Worm (Caenorhabditis elegans): Measurements from ENCODE around the gene C18B10.6.

C18B10.6 gene

DNA sequence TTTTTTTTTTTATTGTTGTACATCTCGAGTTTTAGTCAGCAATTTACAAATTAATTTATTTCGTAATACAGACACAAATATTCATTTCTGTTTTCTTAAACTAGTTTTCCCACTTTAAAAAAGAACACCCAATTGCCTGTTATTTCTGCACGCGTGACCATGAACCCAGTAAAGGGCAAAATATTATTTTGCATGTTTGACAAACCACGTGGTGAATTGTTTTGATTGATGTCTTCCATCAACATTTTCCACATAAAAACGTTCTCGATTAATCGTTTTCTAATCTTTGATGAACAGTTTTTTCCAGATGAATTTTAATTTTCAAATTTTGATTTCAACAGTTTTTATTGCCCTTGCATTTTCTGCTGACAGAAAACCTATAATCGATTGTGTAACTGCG lies 44.8 kb upstream of the C18B10.6 start, which contains the start of gene C54F6.18:
Gene C54F6.18, plus strand, starts transcription at position 301 of the 400 bp plus-strand sequence.
- TF ChIP-seq lim-6 (tag; optimal IDR thresholded peaks at IDR 0.05) (no peak), Y22D7AL.16 (tag; optimal IDR thresholded peaks at IDR 0.05) (no peak), nfya-1 (tag; optimal IDR thresholded peaks at IDR 0.05) (no peak), rnt-1 (tag; optimal IDR thresholded peaks at IDR 0.05) (no peak), pag-3 (tag; optimal IDR thresholded peaks at IDR 0.05; ENCODE audit: borderline replicate concordance) (no peak)

DNA sequence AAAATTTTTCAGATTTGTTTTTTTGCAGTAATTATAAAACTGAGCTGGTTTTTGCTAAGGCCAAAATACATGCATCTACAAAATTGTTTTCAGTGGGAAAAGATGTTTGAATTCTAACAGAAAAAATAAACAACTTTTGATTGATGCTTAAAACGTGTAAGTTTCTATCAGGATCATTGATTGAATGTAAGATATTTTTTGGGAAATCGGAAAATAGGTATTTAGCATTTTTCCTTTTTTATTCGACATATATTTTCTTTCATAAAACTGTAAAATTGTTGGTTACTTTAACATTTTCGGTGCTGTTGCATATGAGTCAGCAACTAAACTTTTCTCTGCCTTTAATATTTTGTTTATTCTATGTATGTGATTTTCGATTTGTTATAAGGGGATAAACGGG lies 43.6 kb upstream of the C18B10.6 start, which contains the start of gene C54F6.20:
Gene C54F6.20, plus strand, starts transcription at position 301 of the 400 bp plus-strand sequence.
- TF ChIP-seq unc-3 (GFP tag; conservative IDR thresholded peaks at IDR 0.05) (no peak), unc-3 (tag; optimal IDR thresholded peaks at IDR 0.05) (no peak), pqm-1 (tag; optimal IDR thresholded peaks at IDR 0.05) (no peak), ama-1 (optimal IDR thresholded peaks at IDR 0.05) (no peak), ttx-3 (tag; optimal IDR thresholded peaks at IDR 0.05) (no peak), hlh-6 (tag; optimal IDR thresholded peaks at IDR 0.05) (no peak), mec-3 (tag; optimal IDR thresholded peaks at IDR 0.05; ENCODE audit: borderline replicate concordance) (no peak), hlh-30 (tag; optimal IDR thresholded peaks at IDR 0.05; ENCODE audit: insufficient read depth) (no peak), hlh-13 (GFP tag; optimal IDR thresholded peaks at IDR 0.05) (no peak), ets-4 (tag; optimal IDR thresholded peaks at IDR 0.05) (no peak), tbx-7 (tag; optimal IDR thresholded peaks at IDR 0.05) (no peak), ceh-6 (GFP tag; optimal IDR thresholded peaks at IDR 0.05) (no peak), pag-3 (tag; optimal IDR thresholded peaks at IDR 0.05; ENCODE audit: borderline replicate concordance) (no peak), pha-4 (tag; optimal IDR thresholded peaks at IDR 0.05) (no peak), sox-4 (tag; optimal IDR thresholded peaks at IDR 0.05) (no peak), pha-2 (tag; optimal IDR thresholded peaks at IDR 0.05) (no peak), odd-2 (tag; optimal IDR thresholded peaks at IDR 0.05) (no peak), K02D7.2 (tag; optimal IDR thresholded peaks at IDR 0.05) (no peak), sox-2 (GFP tag; IDR thresholded peaks at IDR 0.05) (no peak)

DNA sequence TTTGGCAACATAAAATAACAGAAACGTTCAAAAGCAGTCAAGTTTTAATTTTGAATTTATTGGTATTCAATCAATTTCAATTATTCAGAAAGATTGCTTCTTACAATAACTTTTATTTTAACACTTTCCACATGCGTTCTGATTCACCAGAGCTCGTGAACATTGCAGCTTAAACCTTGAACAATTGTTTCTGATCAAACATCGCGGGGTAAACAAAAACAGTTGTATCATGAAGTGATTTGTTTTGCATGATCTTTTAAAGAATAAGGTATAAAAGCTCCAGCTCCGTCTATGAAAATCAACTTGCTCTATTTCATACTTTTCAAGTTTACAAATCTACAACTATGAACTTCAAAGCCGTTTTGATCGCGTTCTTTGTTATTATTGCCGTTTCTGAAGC lies 42.5 kb upstream of the C18B10.6 start, which contains the start of gene C54F6.6:
Gene C54F6.6, plus strand, starts transcription at position 301 of the 400 bp plus-strand sequence.
- TF ChIP-seq sox-4 (tag; optimal IDR thresholded peaks at IDR 0.05), result no peak
- TF ChIP-seq fax-1 (tag; optimal IDR thresholded peaks at IDR 0.05), result no peak
- no peak for TF ChIP-seq ceh-22 (tag; optimal IDR thresholded peaks at IDR 0.05)
- no peak for TF ChIP-seq pha-2 (tag; optimal IDR thresholded peaks at IDR 0.05)
- no peak for TF ChIP-seq T23F11.4 (GFP tag; optimal IDR thresholded peaks at IDR 0.05)
- TF ChIP-seq hlh-8 (tag; optimal IDR thresholded peaks at IDR 0.05), result no peak
- no peak for TF ChIP-seq C38D4.7 (GFP tag; optimal IDR thresholded peaks at IDR 0.05)
- TF ChIP-seq fkh-10 (GFP tag; optimal IDR thresholded peaks at IDR 0.05), result no peak
- TF ChIP-seq sox-2 (GFP tag; IDR thresholded peaks at IDR 0.05), result no peak
- no peak for TF ChIP-seq hlh-15 (tag; optimal IDR thresholded peaks at IDR 0.05)

DNA sequence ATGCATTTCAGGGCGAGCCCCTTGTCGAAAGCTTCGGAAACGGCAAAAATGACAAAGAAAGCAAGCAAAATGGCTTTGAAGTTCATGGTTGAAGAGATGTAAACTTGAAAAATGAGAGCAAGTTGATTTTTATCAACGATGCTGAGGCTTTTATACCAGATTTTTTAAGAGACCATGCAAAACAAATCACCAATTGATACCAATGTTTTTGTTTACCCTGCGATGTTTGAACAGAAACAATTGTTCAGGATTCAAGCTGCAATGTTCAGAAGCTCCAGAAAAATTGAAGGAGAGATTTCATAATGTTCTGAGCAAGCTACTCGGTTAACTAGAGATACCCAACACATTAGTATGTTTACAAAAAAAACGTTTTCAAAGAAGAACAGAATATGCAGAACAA lies 41.4 kb upstream of the C18B10.6 start, which contains the start of gene C54F6.15:
Gene C54F6.15, minus strand, starts transcription at position 101 of the 400 bp plus-strand sequence.
- TF ChIP-seq pha-2 (tag; optimal IDR thresholded peaks at IDR 0.05) (no peak), elt-4 (tag; optimal IDR thresholded peaks at IDR 0.05) (no peak), ceh-22 (tag; optimal IDR thresholded peaks at IDR 0.05) (no peak), tbx-2 (tag; optimal IDR thresholded peaks at IDR 0.05) (no peak), K09A11.1 (tag; optimal IDR thresholded peaks at IDR 0.05; ENCODE audit: insufficient read depth) (no peak), ceh-14 (tag; optimal IDR thresholded peaks at IDR 0.05) (no peak)

DNA sequence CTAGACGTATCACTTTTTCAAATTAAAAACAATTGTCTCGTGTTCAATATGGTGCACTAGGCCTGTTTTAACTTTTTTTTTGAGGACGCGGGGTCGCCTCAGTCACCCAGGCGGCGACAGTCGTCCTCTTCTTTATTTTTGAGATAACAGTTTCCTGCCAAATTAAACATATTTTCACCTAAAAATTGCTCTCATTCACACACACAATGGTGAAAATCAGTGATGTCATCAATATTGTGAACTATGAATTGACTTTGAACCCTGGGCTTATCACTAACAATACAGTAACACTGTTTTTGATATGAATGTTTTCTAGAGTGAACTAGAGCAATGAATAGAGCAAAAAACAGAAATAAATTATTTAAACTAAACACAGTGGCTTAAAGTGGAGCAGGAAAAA lies 40.5 kb upstream of the C18B10.6 start:
- TF ChIP-seq eyg-1 (tag; optimal IDR thresholded peaks at IDR 0.05) (no peak), ceh-30 (tag; optimal IDR thresholded peaks at IDR 0.05) (no peak)
